Fruit fly (Drosophila melanogaster): ENCODE data around the gene CG3108.

Gene CG3108

DNA sequence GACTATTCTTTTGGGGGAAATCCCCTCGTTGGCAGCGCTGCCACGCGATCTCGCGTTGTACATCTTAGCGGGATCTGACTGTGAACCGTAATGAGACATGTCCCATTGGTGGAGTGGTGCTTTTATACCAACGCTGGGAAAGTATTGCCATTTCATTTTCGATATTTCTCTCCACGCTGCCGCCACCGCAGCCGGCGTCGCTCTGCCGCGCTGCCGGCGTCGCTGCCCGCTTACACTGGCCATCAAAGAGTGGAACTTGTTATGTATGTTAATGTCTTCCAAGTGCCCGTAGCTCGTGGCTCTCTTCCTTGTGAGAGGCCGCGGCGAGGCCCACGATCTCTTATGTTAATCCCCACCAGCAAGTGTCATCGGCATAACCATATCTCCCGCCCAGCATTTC is at the start of gene CG3108:
CG3108 (minus strand) TSS at position 101 of the 400 bp plus-strand sequence.
- TF ChIP-seq CG17801 (GFP tag; optimal IDR thresholded peaks at IDR 0.05; ENCODE audit: partially characterized antibody) = no peak

DNA sequence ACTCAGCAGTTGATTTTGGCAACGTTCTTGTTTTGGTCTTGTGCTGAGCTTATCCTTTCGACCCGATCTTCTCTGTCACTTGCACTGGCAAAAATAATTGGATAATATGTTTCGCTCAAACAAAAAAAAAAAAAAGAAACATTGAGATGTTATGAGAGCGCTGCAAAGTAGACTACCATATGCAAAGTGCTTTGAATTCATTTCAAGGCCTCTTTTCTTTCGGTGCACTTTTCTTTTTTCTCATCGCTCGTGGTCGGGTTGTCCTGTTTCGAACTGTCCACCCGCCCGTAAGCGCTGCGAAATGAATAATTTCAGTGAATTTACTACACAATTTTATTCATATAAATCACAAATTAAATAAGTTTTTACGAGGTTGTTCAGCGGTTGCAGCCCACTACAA is 38.6 kb upstream of the CG3108 start:
- TF ChIP-seq CG17801 (GFP tag; optimal IDR thresholded peaks at IDR 0.05; ENCODE audit: partially characterized antibody) = no peak

DNA sequence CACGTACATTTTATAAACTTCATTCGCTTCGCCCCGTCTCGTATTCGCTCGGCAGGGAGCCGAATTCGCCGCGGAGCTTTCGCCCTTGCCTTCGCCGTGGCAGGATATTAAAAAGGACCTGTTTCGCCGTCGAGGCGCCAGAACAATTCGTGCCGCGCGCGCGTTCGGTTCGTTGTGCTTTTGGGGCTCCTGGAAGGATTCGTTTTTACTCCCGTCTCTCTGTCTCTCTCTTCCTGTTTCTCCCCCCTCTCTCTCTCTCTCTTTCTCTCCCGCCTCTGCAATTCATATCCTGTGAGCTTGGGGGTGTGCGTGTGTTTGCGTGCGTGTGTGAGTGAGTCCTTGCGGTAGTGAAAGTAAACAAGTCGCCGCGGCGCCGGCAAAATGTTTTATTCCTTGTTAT is 37.0 kb upstream of the CG3108 start, which contains the start of gene CG15765:
CG15765 (plus strand) TSS at position 132 of the 400 bp plus-strand sequence.
- TF ChIP-seq CG17801 (GFP tag; optimal IDR thresholded peaks at IDR 0.05; ENCODE audit: partially characterized antibody) = no peak

DNA sequence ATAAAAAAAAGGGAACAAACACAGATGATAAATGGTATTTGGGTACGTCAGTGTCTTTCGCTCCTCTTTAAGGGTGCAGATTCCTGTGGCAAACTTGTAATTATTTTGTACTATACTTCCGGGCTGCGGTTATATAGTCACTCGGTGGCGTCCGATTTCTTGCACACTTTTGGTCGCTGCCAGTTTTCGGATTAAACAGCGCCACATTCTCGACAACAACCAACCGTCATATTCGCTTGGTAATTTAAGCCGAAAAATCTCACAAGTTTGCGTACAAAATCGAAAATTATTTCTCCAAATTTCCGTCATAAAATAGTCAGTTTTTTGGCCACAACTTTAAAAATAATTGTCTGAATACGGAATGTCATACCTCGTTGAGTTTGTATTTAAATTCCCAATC is 35.8 kb upstream of the CG3108 start:
- no peak for TF ChIP-seq CG17801 (GFP tag; optimal IDR thresholded peaks at IDR 0.05; ENCODE audit: partially characterized antibody)

DNA sequence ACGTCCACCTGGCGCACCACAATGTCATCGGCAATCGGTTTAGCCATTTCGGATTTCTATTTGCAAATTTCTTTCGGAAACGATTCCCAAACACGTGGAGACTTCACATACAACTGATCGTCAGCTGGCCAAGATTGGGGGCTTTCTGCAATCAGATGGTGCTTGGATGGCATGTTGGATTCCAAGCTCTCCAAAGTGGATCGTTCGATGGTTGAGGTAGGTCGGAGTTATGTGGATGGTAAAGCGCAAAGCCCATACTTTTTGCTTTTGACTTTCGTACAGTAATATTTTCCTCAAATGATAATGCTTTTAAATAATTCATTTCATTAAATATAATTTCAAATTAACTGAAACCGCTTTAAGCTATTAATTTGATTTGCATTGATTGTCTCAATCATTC is 34.3 kb upstream of the CG3108 start, which contains the start of gene AgmNAT:
AgmNAT (minus strand) TSS at position 101 of the 400 bp plus-strand sequence.
- TF ChIP-seq CG17801 (GFP tag; optimal IDR thresholded peaks at IDR 0.05; ENCODE audit: partially characterized antibody) = no peak

DNA sequence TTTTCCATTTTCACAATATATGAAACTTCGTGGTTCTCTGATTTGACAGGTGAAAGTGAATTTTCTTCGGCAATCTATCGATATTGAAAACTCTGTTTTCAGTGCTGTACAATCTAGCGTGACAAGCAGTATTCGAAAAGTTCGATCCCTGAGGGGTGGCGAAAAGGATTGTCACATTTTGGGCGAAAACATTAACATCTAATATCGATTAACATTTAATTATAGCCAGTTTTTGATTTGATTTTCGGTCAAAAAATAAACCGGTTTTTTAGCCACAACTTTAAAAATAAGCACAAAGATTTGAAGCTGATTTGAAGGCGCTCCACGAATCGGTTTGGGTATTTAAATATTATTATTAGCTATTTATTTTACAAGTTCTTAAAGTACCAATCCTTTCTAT is 31.5 kb upstream of the CG3108 start, which contains the start of gene CG44329:
CG44329 (minus strand) TSS at position 101 of the 400 bp plus-strand sequence.
- TF ChIP-seq CG17801 (GFP tag; optimal IDR thresholded peaks at IDR 0.05; ENCODE audit: partially characterized antibody) = no peak

DNA sequence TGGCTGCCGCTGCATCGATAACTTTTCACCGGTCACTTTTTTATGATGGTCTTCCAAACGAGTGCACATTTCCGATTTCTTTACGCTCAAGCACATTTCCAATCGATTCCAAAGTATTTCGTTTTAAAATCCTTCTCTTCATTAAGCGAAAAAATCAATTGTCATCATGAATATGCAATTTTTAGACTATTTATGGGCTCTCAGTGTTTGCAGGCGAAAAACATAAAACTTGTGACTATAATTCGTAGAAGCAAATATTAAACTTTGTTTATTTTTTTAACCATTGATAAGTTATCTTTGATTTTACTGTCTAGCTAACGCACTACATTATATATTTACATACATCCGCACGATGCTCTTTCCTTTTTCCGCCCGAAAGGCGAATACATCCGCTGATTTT is 27.2 kb upstream of the CG3108 start, which contains the start of gene Prosbeta2R1:
Prosbeta2R1 (plus strand) TSS at position 301 of the 400 bp plus-strand sequence.
- no peak for TF ChIP-seq CG17801 (GFP tag; optimal IDR thresholded peaks at IDR 0.05; ENCODE audit: partially characterized antibody)

DNA sequence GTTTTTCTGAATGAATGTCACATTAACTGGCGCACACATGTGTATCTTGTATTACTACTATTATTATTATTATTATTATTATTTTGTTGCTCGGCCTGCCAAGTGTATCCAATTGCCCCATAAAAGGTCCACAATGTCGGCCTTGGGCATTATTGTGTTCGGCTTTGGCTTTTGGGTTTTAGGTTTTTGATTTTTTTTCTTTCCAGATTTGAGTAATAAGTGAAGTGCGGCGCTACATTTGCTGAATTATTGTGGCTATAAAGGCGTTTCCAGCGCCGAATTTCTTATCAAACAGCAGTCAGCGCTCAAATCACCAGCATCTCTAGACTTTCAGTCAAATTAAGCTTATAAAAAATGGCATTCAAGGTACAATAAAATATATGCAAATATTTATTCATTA is 23.0 kb upstream of the CG3108 start, which contains the start of gene Cpr5C:
Cpr5C (plus strand) TSS at position 301 of the 400 bp plus-strand sequence.
- TF ChIP-seq CG17801 (GFP tag; optimal IDR thresholded peaks at IDR 0.05; ENCODE audit: partially characterized antibody) = no peak

DNA sequence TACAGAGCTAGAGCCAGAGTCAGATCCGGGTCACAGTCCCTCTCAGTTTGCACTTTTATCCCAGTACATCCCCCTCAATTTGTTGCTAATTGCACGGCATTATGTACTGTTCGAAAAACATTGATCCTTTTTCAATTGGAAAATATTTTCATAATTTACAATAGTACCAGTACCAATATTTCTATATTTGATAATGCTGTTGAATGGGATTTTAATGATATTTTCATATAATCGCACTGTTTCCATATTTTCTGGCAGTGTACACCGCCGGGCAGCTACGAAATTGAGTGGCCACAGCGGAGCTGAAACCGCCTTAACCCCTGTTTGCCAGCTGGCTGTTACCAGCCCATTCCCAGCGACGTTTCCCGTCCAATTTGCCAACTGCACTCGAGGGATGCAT is 19.2 kb upstream of the CG3108 start:
- TF ChIP-seq CG17801 (GFP tag; optimal IDR thresholded peaks at IDR 0.05; ENCODE audit: partially characterized antibody) = no peak

DNA sequence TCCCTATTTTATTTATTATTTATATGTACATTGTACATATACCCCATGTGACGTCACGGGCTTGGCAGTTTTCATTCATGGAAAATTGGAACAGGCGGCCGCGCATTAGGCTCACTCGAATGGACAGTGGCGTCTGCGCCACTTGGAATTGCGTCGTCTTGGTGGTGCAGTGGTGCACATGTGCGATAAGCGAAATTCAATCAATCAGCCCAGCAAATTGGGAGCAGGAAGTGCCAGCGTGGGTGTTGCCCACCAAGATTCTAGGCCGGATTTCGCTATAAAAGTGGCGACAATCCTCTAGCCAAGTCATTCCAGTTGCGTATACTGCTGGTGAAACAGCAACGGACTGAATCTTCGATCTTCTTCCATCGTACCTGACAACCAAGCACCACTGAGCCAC is 10.4 kb upstream of the CG3108 start, which contains the start of gene CG12239:
CG12239 (plus strand) TSS at position 301 of the 400 bp plus-strand sequence.
- TF ChIP-seq CG17801 (GFP tag; optimal IDR thresholded peaks at IDR 0.05; ENCODE audit: partially characterized antibody) = no peak

DNA sequence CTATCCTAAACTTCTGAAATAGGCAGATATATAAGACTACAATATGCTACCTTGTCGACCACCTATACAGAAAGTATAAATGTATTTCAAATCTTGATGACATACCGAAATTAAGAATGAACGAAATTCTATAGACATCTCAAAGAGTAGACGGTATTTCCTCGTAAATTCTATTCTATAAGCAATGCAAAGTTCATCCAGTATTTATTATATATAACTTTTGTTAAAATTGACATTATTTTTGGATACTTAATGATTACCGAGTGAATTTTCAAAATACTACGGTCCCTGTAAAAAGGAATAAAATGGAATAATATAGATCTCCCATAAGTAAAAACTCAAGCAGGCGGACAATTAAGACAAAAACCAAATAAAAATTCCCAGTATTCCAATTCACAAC is 7.8 kb upstream of the CG3108 start, which contains the start of gene CG15767:
CG15767 (plus strand) TSS at position 301 of the 400 bp plus-strand sequence.
- TF ChIP-seq CG17801 (GFP tag; optimal IDR thresholded peaks at IDR 0.05; ENCODE audit: partially characterized antibody) = no peak

DNA sequence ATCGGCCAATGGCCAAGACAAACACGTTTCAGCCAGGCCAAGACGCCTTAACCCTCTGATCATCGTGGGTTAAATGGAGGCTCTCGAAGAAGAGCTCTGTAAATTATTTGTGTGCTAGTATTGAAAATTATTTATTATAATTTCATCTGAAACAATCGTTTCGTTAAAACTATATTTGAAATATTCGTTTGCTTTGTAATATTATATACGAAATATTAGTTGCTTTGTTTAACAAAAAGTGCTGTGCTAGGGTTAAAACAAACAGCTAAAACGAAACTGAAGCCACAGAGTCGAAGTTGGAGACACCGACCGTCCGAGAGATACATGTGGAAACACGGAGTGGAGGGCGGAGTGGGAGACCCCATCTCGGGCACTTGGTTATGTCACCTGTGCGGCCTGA is 5.1 kb upstream of the CG3108 start:
- no peak for TF ChIP-seq CG17801 (GFP tag; optimal IDR thresholded peaks at IDR 0.05; ENCODE audit: partially characterized antibody)

DNA sequence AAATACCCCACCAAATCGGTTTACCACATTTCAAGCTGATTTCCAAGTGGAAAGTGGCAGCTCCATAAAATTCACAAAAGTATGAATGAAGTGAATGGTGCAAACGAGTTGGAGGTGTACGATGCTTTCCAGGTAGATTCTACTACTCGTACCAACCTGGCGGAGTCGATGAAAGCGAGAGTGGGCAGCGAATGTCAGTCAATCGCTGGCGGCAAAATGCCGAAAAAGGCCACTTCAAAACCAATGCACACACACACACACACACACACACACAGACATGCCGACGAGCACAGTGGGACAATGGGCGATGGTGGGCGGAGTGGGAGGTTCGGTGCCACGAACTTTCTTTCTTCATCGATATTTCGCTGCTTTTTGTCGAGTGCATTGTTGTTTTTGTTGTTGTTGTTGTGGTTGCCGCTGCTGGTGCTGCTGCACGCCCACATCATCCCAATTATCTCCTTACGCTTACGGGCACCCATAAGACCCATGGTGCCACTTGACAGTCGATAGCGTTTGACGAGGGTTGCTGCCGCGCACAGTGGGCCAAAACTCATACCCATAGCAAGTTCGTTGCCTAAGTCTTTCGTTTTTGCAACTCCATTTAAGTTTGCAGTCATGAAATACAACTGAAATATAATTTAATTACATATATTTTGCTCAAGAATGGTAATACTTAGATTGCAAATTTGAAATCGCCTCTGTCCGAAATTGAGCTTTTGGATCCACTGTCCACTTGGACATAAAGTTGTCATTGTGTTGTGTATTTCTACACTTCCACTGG is 2.0 kb upstream of the CG3108 start:
- TF ChIP-seq CG17801 (GFP tag; optimal IDR thresholded peaks at IDR 0.05; ENCODE audit: partially characterized antibody) = no peak

DNA sequence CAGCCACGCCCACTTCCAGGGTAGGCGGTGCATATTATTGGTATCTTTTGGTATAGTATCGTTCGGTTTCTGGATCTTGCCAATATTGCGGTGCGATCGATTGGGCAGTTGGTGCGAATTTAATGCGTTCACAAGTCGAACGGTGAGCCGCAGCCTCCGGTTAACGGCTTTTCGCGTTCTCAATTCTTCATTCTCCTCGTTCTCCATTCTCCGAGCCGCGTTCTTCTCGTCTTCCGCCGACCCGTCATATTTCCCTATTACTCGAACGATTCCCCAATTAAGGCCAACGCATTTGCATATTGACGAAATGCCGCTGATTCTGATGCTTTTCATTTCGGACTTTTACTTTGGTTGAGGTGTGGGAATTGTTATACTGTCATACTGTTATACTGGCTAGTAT is 4.9 kb downstream of the CG3108 start, which contains the start of gene CG42264:
CG42264 (minus strand) TSS at position 101 of the 400 bp plus-strand sequence.
- no peak for TF ChIP-seq CG17801 (GFP tag; optimal IDR thresholded peaks at IDR 0.05; ENCODE audit: partially characterized antibody)

DNA sequence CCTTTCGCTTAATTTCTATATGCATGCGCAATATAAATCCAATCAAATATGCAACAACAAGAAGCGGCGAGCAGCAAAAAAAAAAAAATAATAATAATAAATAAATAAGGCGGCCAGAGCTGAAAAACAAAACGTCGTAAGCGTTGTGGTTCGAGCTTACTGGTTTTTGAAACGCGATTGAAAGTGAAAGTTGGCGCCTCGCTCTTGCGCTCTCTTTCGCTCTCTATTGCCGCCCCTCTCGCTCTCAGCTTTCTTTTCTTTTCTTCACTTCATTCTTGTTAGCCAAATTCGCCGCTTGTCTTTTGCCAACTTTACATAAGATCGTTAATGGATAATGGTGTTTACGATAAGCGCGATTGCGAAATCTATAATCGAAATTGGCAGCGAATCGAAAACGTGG is 9.0 kb downstream of the CG3108 start:
- TF ChIP-seq CG17801 (GFP tag; optimal IDR thresholded peaks at IDR 0.05; ENCODE audit: partially characterized antibody) = no peak

DNA sequence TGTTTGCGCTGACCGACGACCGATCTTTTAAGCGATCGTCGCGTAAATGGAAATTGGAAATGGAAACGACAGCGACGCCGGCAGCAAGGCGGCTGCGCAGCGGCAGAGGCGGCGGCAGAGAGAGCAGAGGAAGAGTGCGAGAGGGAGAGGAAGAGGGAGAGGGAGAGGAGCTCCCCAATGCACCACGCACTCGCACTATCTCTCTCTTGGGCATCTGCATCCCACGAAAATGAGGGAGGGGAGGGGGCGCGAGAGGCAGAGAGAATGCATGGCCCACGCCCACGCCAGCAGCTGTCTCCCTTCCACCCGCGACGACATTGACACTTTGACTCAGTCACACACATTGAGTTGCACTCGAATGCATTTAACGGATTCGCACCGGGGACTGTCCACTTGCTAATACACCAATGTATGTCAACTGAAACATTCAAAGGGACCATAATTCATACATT is 10.7 kb downstream of the CG3108 start, which contains the start of gene CG3097:
CG3097 (minus strand) TSS at position 51 of the 452 bp plus-strand sequence.
- TF ChIP-seq CG17801 (GFP tag; optimal IDR thresholded peaks at IDR 0.05; ENCODE audit: partially characterized antibody) = no peak

Measured in ovary, adult (tissue).